Fruit fly (Drosophila melanogaster) whole organism, embryonic: Measurements from ENCODE around the gene janB.

Experiments
- Atf-2 ChIP-seq: fragments of 200-800 bp; sonication (Bioruptor generic); optimal IDR thresholded peaks from 2 replicates; lab custom pipeline; 2016; ENCODE audit warnings: missing biosample characterization, missing genetic modification characterization
- Blimp-1 ChIP-seq: fragments of 200-800 bp; sonication (Bioruptor generic); optimal IDR thresholded peaks from 3 replicates; lab custom pipeline; 2018; ENCODE audit warnings: missing biosample characterization, missing genetic modification characterization, mild to moderate bottlenecking, moderate library complexity, missing genetic modification reagents
- CG10366 ChIP-seq: fragments of 200-800 bp; sonication (Bioruptor generic); IDR thresholded peaks from 2 replicates; pipeline ENCODE4 v1.3.6; 2022; ENCODE audit warnings: missing biosample characterization, missing genetic modification characterization
- CG10959 ChIP-seq: fragments of 200-800 bp; sonication (Bioruptor generic); IDR thresholded peaks from 2 replicates; pipeline ENCODE4 v1.3.6; 2022; ENCODE audit warnings: missing biosample characterization, missing genetic modification characterization
- CG11093 ChIP-seq: fragments of 200-800 bp; sonication (Bioruptor generic); IDR thresholded peaks from 3 replicates; pipeline ENCODE4 v1.3.6; 2022; ENCODE audit warnings: missing biosample characterization, missing genetic modification characterization
- CG12744 ChIP-seq: fragments of 200-800 bp; sonication (Bioruptor generic); optimal IDR thresholded peaks from 2 replicates; lab custom pipeline; 2016; ENCODE audit warnings: missing biosample characterization, missing genetic modification characterization
- CG13123 ChIP-seq: fragments of 200-800 bp; sonication (Bioruptor generic); optimal IDR thresholded peaks from 2 replicates; lab custom pipeline; 2016; ENCODE audit warnings: missing biosample characterization, missing genetic modification characterization
- CG13424 ChIP-seq: fragments of 200-800 bp; sonication (Bioruptor generic); optimal IDR thresholded peaks from 2 replicates; lab custom pipeline; 2019; ENCODE audit warnings: missing biosample characterization, mild to moderate bottlenecking, missing genetic modification characterization, moderate library complexity
- CG15514 ChIP-seq: fragments of 200-800 bp; sonication (Bioruptor generic); optimal IDR thresholded peaks from 3 replicates; lab custom pipeline; 2017; ENCODE audit warnings: missing biosample characterization, missing genetic modification characterization, mild to moderate bottlenecking, moderate library complexity, missing genetic modification reagents
- CG15696 ChIP-seq: fragments of 200-800 bp; sonication (Bioruptor generic); optimal IDR thresholded peaks from 2 replicates; lab custom pipeline; 2019; ENCODE audit warnings: missing biosample characterization, mild to moderate bottlenecking, missing genetic modification characterization, moderate library complexity
- CG1603 ChIP-seq: fragments of 200-800 bp; sonication (Bioruptor generic); optimal IDR thresholded peaks from 2 replicates; lab custom pipeline; 2019; ENCODE audit warnings: missing biosample characterization, mild to moderate bottlenecking, missing genetic modification characterization, moderate library complexity
- CG16815 ChIP-seq: fragments of 200-800 bp; sonication (Bioruptor generic); optimal IDR thresholded peaks from 3 replicates; lab custom pipeline; 2017; ENCODE audit warnings: missing biosample characterization, mild to moderate bottlenecking, missing genetic modification characterization
- CG17568 ChIP-seq: fragments of 200-800 bp; sonication (Bioruptor generic); optimal IDR thresholded peaks from 2 replicates; lab custom pipeline; 2018; ENCODE audit warnings: missing biosample characterization, mild to moderate bottlenecking, missing genetic modification characterization, moderate library complexity
- CG2199 ChIP-seq: fragments of 200-800 bp; sonication (Bioruptor generic); IDR thresholded peaks from 3 replicates; pipeline ENCODE4 v1.3.6; 2022; ENCODE audit warnings: missing biosample characterization, missing genetic modification characterization
- CG2712 ChIP-seq: fragments of 200-800 bp; optimal IDR thresholded peaks from 3 replicates; lab custom pipeline; 2019; ENCODE audit warnings: missing biosample characterization, mild to moderate bottlenecking, missing genetic modification characterization, moderate library complexity
- CG34224 ChIP-seq: fragments of 200-800 bp; sonication (Bioruptor generic); IDR thresholded peaks from 3 replicates; pipeline ENCODE4 v1.3.6; 2022; ENCODE audit warnings: missing biosample characterization, missing genetic modification characterization; ENCODE audit not compliant: partially characterized antibody
- CG4424 ChIP-seq: fragments of 200-800 bp; sonication (Bioruptor generic); optimal IDR thresholded peaks from 3 replicates; lab custom pipeline; 2016; ENCODE audit warnings: missing biosample characterization, missing genetic modification characterization
- CG6854 ChIP-seq: fragments of 200-800 bp; sonication (Bioruptor generic); optimal IDR thresholded peaks from 3 replicates; lab custom pipeline; 2017; ENCODE audit warnings: missing biosample characterization, mild to moderate bottlenecking, missing genetic modification characterization
- CG7556 ChIP-seq: fragments of 200-800 bp; sonication (Bioruptor generic); optimal IDR thresholded peaks from 2 replicates; lab custom pipeline; 2017; ENCODE audit warnings: missing biosample characterization, mild to moderate bottlenecking, missing genetic modification characterization
- CG9932 ChIP-seq: fragments of 200-800 bp; sonication (Bioruptor generic); IDR thresholded peaks from 2 replicates; pipeline ENCODE4 v1.3.6; 2022; ENCODE audit warnings: missing biosample characterization, missing genetic modification characterization
- CkIIα-i1 ChIP-seq: fragments of 200-800 bp; sonication (Bioruptor generic); IDR thresholded peaks from 2 replicates; pipeline ENCODE4 v1.3.6; 2022; ENCODE audit warnings: missing biosample characterization, missing genetic modification characterization
- H2.0 ChIP-seq: fragments of 200-800 bp; sonication (Bioruptor generic); IDR thresholded peaks from 2 replicates; pipeline ENCODE4 v1.3.6; 2022; ENCODE audit warnings: missing biosample characterization, missing genetic modification characterization
- Hmx ChIP-seq: fragments of 200-800 bp; sonication (Bioruptor generic); optimal IDR thresholded peaks from 2 replicates; lab custom pipeline; 2016; ENCODE audit warnings: missing biosample characterization, missing genetic modification characterization
- Nf-YC ChIP-seq: fragments of 200-800 bp; optimal IDR thresholded peaks from 3 replicates; lab custom pipeline; 2019; ENCODE audit warnings: missing biosample characterization, mild to moderate bottlenecking, missing genetic modification characterization, moderate library complexity
- Oaz ChIP-seq: fragments of 200-800 bp; sonication (Bioruptor generic); IDR thresholded peaks from 2 replicates; pipeline ENCODE4 v1.3.6; 2022; ENCODE audit warnings: missing biosample characterization, missing genetic modification characterization
- Oli ChIP-seq: fragments of 200-800 bp; sonication (Bioruptor generic); optimal IDR thresholded peaks from 2 replicates; lab custom pipeline; 2018; ENCODE audit warnings: missing biosample characterization, mild to moderate bottlenecking, missing genetic modification characterization, moderate library complexity
- Opbp ChIP-seq: fragments of 200-800 bp; sonication (Bioruptor generic); IDR thresholded peaks from 3 replicates; pipeline ENCODE4 v1.3.6; 2022; ENCODE audit warnings: missing biosample characterization, missing genetic modification characterization; ENCODE audit not compliant: partially characterized antibody
- Ravus ChIP-seq: fragments of 200-800 bp; sonication (Bioruptor generic); IDR thresholded peaks from 2 replicates; pipeline ENCODE4 v1.3.6; 2022; ENCODE audit warnings: missing biosample characterization, missing genetic modification characterization
- Sry-β ChIP-seq: fragments of 200-800 bp; sonication (Bioruptor generic); optimal IDR thresholded peaks from 2 replicates; lab custom pipeline; 2018; ENCODE audit warnings: missing biosample characterization, mild to moderate bottlenecking, missing genetic modification characterization, moderate library complexity
- Trl ChIP-seq, 3 experiments: fragments of >200 bp in 2 of 3; fragments of 200-800 bp in 1 of 3; sonication (Bioruptor generic) in 1 of 3; optimal IDR thresholded peaks; 2 replicates in 1 of 3; 3 replicates in 2 of 3; lab custom pipeline; 2016 to 2017; ENCODE audit warnings: missing biosample characterization in 1 of 3, missing genetic modification characterization in 1 of 3
- ab ChIP-seq: fragments of 200-800 bp; sonication (Bioruptor generic); optimal IDR thresholded peaks from 2 replicates; lab custom pipeline; 2016; ENCODE audit warnings: missing biosample characterization, missing genetic modification characterization
- btn ChIP-seq: fragments of 200-800 bp; sonication (Bioruptor generic); optimal IDR thresholded peaks from 2 replicates; lab custom pipeline; 2016; ENCODE audit warnings: missing biosample characterization, missing genetic modification characterization
- cad ChIP-seq: fragments of >200 bp; optimal IDR thresholded peaks from 2 replicates; lab custom pipeline; 2017; ENCODE audit warnings: missing biosample characterization, missing genetic modification characterization
- caup ChIP-seq: fragments of 200-800 bp; sonication (Bioruptor generic); optimal IDR thresholded peaks from 3 replicates; lab custom pipeline; 2017; ENCODE audit warnings: missing biosample characterization, mild to moderate bottlenecking, missing genetic modification characterization, moderate library complexity; ENCODE audit not compliant: severe bottlenecking
- croc ChIP-seq: fragments of 200-800 bp; sonication (Bioruptor generic); conservative IDR thresholded peaks from 3 replicates; pipeline ENCODE4 v1.3.6; 2022; ENCODE audit warnings: missing biosample characterization, missing genetic modification characterization
- dpn ChIP-seq, 2 experiments: fragments of 200-800 bp; sonication (Bioruptor generic); optimal IDR thresholded peaks; 3 replicates each; lab custom pipeline; 2016; ENCODE audit warnings: missing biosample characterization in 2 of 2, missing genetic modification characterization in 2 of 2
- grau ChIP-seq: fragments of 200-800 bp; optimal IDR thresholded peaks from 3 replicates; lab custom pipeline; 2019; ENCODE audit warnings: missing biosample characterization, mild to moderate bottlenecking, missing genetic modification characterization, moderate library complexity
- gt ChIP-seq: fragments of 200-800 bp; sonication (Bioruptor generic); IDR thresholded peaks from 2 replicates; pipeline ENCODE4 v1.3.6; 2022; ENCODE audit warnings: missing biosample characterization, missing genetic modification characterization
- hbn ChIP-seq: fragments of 200-800 bp; sonication (Bioruptor generic); IDR thresholded peaks from 2 replicates; pipeline ENCODE4 v1.3.6; 2022; ENCODE audit warnings: missing biosample characterization, missing genetic modification characterization; ENCODE audit not compliant: partially characterized antibody
- hkb ChIP-seq, 2 experiments: fragments of 200-800 bp in 1 of 2; fragments of >200 bp in 1 of 2; sonication (Bioruptor generic) in 1 of 2; IDR thresholded peaks in 1 of 2; optimal IDR thresholded peaks in 1 of 2; 2 replicates each; pipeline versions ENCODE4 v1.3.6 to Lab custom; 2017 to 2022; ENCODE audit warnings: missing biosample characterization in 1 of 2, missing genetic modification characterization in 1 of 2
- nom ChIP-seq: fragments of 200-800 bp; sonication (Bioruptor generic); optimal IDR thresholded peaks from 2 replicates; lab custom pipeline; 2017; ENCODE audit warnings: missing biosample characterization, missing genetic modification characterization, mild to moderate bottlenecking, moderate library complexity, missing genetic modification reagents
- pita ChIP-seq: fragments of 200-800 bp; sonication (Bioruptor generic); optimal IDR thresholded peaks from 2 replicates; lab custom pipeline; 2017; ENCODE audit warnings: missing biosample characterization, mild to moderate bottlenecking, missing genetic modification characterization
- pros ChIP-seq: fragments of 200-800 bp; sonication (Bioruptor generic); optimal IDR thresholded peaks from 3 replicates; lab custom pipeline; 2019; ENCODE audit warnings: missing biosample characterization, mild to moderate bottlenecking, missing genetic modification characterization, moderate library complexity
- ro ChIP-seq: fragments of 200-800 bp; sonication (Bioruptor generic); IDR thresholded peaks from 2 replicates; pipeline ENCODE4 v1.3.6; 2022; ENCODE audit warnings: missing biosample characterization, missing genetic modification characterization
- sd ChIP-seq: fragments of 200-800 bp; sonication (Bioruptor generic); optimal IDR thresholded peaks from 3 replicates; lab custom pipeline; 2018; ENCODE audit warnings: missing biosample characterization, mild to moderate bottlenecking, missing genetic modification characterization, moderate library complexity
- sisA ChIP-seq: fragments of 200-800 bp; sonication (Bioruptor generic); IDR thresholded peaks from 2 replicates; pipeline ENCODE4 v1.3.6; 2022; ENCODE audit warnings: missing biosample characterization, missing genetic modification characterization
- tup ChIP-seq: fragments of 200-800 bp; sonication (Bioruptor generic); optimal IDR thresholded peaks from 2 replicates; lab custom pipeline; 2016; ENCODE audit warnings: missing biosample characterization, mild to moderate bottlenecking, missing genetic modification characterization, moderate library complexity
- wor ChIP-seq: fragments of 200-800 bp; sonication (Bioruptor generic); IDR thresholded peaks from 2 replicates; pipeline ENCODE4 v1.3.6; 2022; ENCODE audit warnings: missing biosample characterization, missing genetic modification characterization
- zf30C ChIP-seq: fragments of 200-800 bp; sonication (Bioruptor generic); optimal IDR thresholded peaks from 3 replicates; lab custom pipeline; 2018; ENCODE audit warnings: missing biosample characterization, mild to moderate bottlenecking, missing genetic modification characterization

The janB gene

DNA sequence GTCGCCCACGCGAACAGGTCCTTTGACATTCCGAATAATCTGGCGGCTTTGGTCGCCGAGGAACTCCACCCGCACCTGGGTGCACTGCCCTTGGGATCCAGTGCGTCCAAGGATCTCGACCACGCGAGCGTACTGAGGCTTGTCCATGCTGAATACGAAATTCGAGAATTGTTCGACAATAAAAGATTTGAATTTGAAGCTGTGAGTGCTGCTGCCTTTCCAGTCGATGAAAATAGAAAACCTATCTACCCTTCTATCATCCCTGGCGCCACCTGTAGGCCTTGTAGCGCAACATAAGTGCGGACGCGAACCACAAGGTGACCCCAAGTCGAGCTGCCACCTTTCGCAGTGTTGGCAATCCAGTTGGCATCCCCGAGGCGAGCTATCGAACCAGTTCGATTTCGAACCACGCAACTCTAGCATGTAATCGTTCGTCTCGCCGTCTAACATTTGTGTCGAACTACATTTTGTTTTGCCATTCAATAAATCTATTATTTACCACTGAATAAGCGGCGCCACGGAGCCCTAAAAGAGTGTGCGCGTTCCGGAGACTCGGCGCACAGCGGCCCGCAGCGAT is 16.0 kb downstream of the janB start, which contains the start of the genes RpS28a and Axn (continued):
- TF ChIP-seq CG34224 (GFP tag; lab: Robert Waterston, UW) (0 out of 3 replicates have a peak, but pooled peaks have one; percentile 10), CG13123 (no peak), CG1603 (no peak), CG15514 (GFP tag; lab: Kevin White, UChicago) (peak; percentile 100), sd (tag; lab: Kevin White, UChicago) (no peak), gt (GFP tag; lab: Robert Waterston, UW) (no peak), zf30C (GFP tag; lab: Kevin White, UChicago) (no peak), CG2712 (tag; lab: Kevin White, UChicago) (peak; percentile 44), tup (GFP tag; lab: Kevin White, UChicago) (no peak), Oaz (GFP tag; lab: Robert Waterston, UW) (no peak), CG17568 (GFP tag; lab: Kevin White, UChicago) (no peak), CG10366 (GFP tag; lab: Robert Waterston, UW) (no peak), hkb (optimal IDR thresholded peaks at IDR 0.05; lab: Kevin White, UChicago) (peak; percentile 62), hkb (GFP tag; IDR thresholded peaks at IDR 0.05; lab: Robert Waterston, UW) (no peak), CG15696 (tag; lab: Kevin White, UChicago) (no peak), CG10959 (GFP tag; lab: Robert Waterston, UW) (no peak), pita (GFP tag; lab: Kevin White, UChicago) (peak; percentile 85), Blimp-1 (GFP tag; lab: Kevin White, UChicago) (no peak), H2.0 (GFP tag; lab: Robert Waterston, UW) (no peak; the same call in 1 of the 2 replicates), Atf-2 (GFP tag; lab: Kevin White, UChicago) (no peak), Nf-YC (tag; lab: Kevin White, UChicago) (no peak), grau (no peak), Sry-β (GFP tag; lab: Kevin White, UChicago) (no peak), ab (GFP tag; lab: Kevin White, UChicago) (no peak), CG16815 (GFP tag; lab: Kevin White, UChicago) (no peak), Trl (optimal IDR thresholded peaks at IDR 0.05; lab: Kevin White, UChicago) (no peak), Trl (GFP tag; optimal IDR thresholded peaks at IDR 0.05; lab: Kevin White, UChicago) (no peak), btn (no peak), CG4424 (GFP tag; lab: Kevin White, UChicago) (no peak), Ravus (GFP tag; lab: Robert Waterston, UW) (no peak), CG6854 (no peak), Oli (no peak), CG11093 (no peak), hbn (GFP tag; lab: Robert Waterston, UW) (peak; percentile 42; the same call in 1 of the 2 replicates), caup (GFP tag; lab: Kevin White, UChicago) (no peak), CkIIα-i1 (no peak), croc (GFP tag; lab: Robert Waterston, UW) (no peak), nom (GFP tag; lab: Kevin White, UChicago) (no peak), dpn (GFP tag; optimal IDR thresholded peaks at IDR 0.05; lab: Kevin White, UChicago) (peak; percentile 37 to 42), sisA (GFP tag; lab: Robert Waterston, UW) (peak; percentile 33; the same call in 1 of the 2 replicates), ro (no peak), CG2199 (no peak), CG9932 (GFP tag; lab: Robert Waterston, UW) (peak; percentile 65), CG7556 (GFP tag; lab: Kevin White, UChicago) (no peak), CG13424 (no peak), Hmx (GFP tag; lab: Kevin White, UChicago) (no peak), Opbp (GFP tag; lab: Robert Waterston, UW) (peak; percentile 56; the same call in 2 of the 3 replicates), pros (GFP tag; lab: Kevin White, UChicago) (no peak), wor (no peak), cad (no peak), CG12744 (GFP tag; lab: Kevin White, UChicago) (no peak)
